Fruit fly (Drosophila melanogaster) whole organism, prepupa: Measurements from ENCODE around the gene iav.

Experiments
- CG10631 ChIP-seq: fragments of 200-800 bp; sonication (Bioruptor generic); optimal IDR thresholded peaks from 2 replicates; lab custom pipeline; 2016; ENCODE audit warnings: missing biosample characterization, missing genetic modification characterization
- CG10669 ChIP-seq: fragments of 200-800 bp; sonication (Bioruptor generic); optimal IDR thresholded peaks from 3 replicates; lab custom pipeline; 2018; ENCODE audit warnings: missing biosample characterization, mild to moderate bottlenecking, missing genetic modification characterization, moderate library complexity
- CG11294 ChIP-seq: fragments of 200-800 bp; sonication (Bioruptor generic); IDR thresholded peaks from 2 replicates; pipeline ENCODE4 v1.3.6; 2022; ENCODE audit warnings: missing biosample characterization, missing genetic modification characterization
- CG11762 ChIP-seq: fragments of 200-800 bp; sonication (Bioruptor generic); optimal IDR thresholded peaks from 3 replicates; lab custom pipeline; 2016; ENCODE audit warnings: missing biosample characterization, missing genetic modification characterization; ENCODE audit not compliant: insufficient read depth
- CG11902 ChIP-seq: fragments of 200-800 bp; sonication (Bioruptor generic); optimal IDR thresholded peaks from 3 replicates; lab custom pipeline; 2016; ENCODE audit warnings: missing biosample characterization, missing genetic modification characterization
- CG15336 ChIP-seq: fragments of 200-800 bp; sonication (Bioruptor generic); IDR thresholded peaks from 2 replicates; pipeline ENCODE4 v1.3.6; 2022; ENCODE audit warnings: missing biosample characterization, missing genetic modification characterization
- CG1621 ChIP-seq: fragments of 200-800 bp; sonication (Bioruptor generic); optimal IDR thresholded peaks from 3 replicates; lab custom pipeline; 2018; ENCODE audit warnings: missing biosample characterization, mild to moderate bottlenecking, missing genetic modification characterization
- CG16779 ChIP-seq: fragments of 200-800 bp; sonication (Bioruptor generic); optimal IDR thresholded peaks from 3 replicates; lab custom pipeline; 2017; ENCODE audit warnings: missing biosample characterization, mild to moderate bottlenecking, missing genetic modification characterization
- CG31627 ChIP-seq: fragments of 200-800 bp; sonication (Bioruptor generic); optimal IDR thresholded peaks from 3 replicates; lab custom pipeline; 2016; ENCODE audit warnings: missing biosample characterization, missing genetic modification characterization
- CG32006 ChIP-seq: fragments of 200-800 bp; sonication (Bioruptor generic); optimal IDR thresholded peaks from 3 replicates; lab custom pipeline; 2017; ENCODE audit warnings: missing biosample characterization, mild to moderate bottlenecking, missing genetic modification characterization
- CG34406 ChIP-seq: fragments of 200-800 bp; sonication (Bioruptor generic); optimal IDR thresholded peaks from 3 replicates; lab custom pipeline; 2016; ENCODE audit warnings: missing biosample characterization, missing genetic modification characterization
- CG3919 ChIP-seq: fragments of 200-800 bp; sonication (Bioruptor generic); optimal IDR thresholded peaks from 3 replicates; lab custom pipeline; 2016; ENCODE audit warnings: missing biosample characterization, missing genetic modification characterization
- CG4318 ChIP-seq: fragments of 200-800 bp; sonication (Bioruptor generic); optimal IDR thresholded peaks from 3 replicates; lab custom pipeline; 2017; ENCODE audit warnings: missing biosample characterization, mild to moderate bottlenecking, missing genetic modification characterization
- CG6276 ChIP-seq: fragments of 200-800 bp; sonication (Bioruptor generic); optimal IDR thresholded peaks from 2 replicates; lab custom pipeline; 2017; ENCODE audit warnings: missing biosample characterization, mild to moderate bottlenecking, missing genetic modification characterization
- CG6854 ChIP-seq: fragments of 200-800 bp; sonication (Bioruptor generic); optimal IDR thresholded peaks from 2 replicates; lab custom pipeline; 2017; ENCODE audit warnings: missing biosample characterization, mild to moderate bottlenecking, missing genetic modification characterization
- CG7368 ChIP-seq: fragments of 200-800 bp; sonication (Bioruptor generic); optimal IDR thresholded peaks from 3 replicates; lab custom pipeline; 2016; ENCODE audit warnings: missing biosample characterization, missing genetic modification characterization
- CG8119 ChIP-seq: fragments of 200-800 bp; sonication (Bioruptor generic); IDR thresholded peaks from 3 replicates; pipeline ENCODE4 v1.3.6; 2022; ENCODE audit warnings: missing biosample characterization, missing genetic modification characterization
- CG8319 ChIP-seq: fragments of 200-800 bp; sonication (Bioruptor generic); optimal IDR thresholded peaks from 3 replicates; lab custom pipeline; 2016; ENCODE audit warnings: missing biosample characterization, missing genetic modification characterization
- CG8632 ChIP-seq: fragments of 200-800 bp; sonication (Bioruptor generic); optimal IDR thresholded peaks from 3 replicates; lab custom pipeline; 2016; ENCODE audit warnings: missing biosample characterization, missing genetic modification characterization
- CG9139 ChIP-seq: fragments of 200-800 bp; sonication (Bioruptor generic); optimal IDR thresholded peaks from 3 replicates; lab custom pipeline; 2017; ENCODE audit warnings: missing biosample characterization, mild to moderate bottlenecking, missing genetic modification characterization
- Eip75B ChIP-seq: fragments of 200-800 bp; sonication (Bioruptor generic); optimal IDR thresholded peaks from 3 replicates; lab custom pipeline; 2016; ENCODE audit warnings: missing biosample characterization, missing genetic modification characterization
- Eip78C ChIP-seq: fragments of 200-800 bp; sonication (Bioruptor generic); peaks from one replicate; lab custom pipeline; 2016; ENCODE audit warnings: missing biosample characterization, missing genetic modification characterization
- Eip93F ChIP-seq: fragments of 200-800 bp; sonication (Bioruptor generic); optimal IDR thresholded peaks from 2 replicates; lab custom pipeline; 2016; ENCODE audit warnings: missing biosample characterization, mild to moderate bottlenecking, missing genetic modification characterization
- Ets21C ChIP-seq: fragments of 200-800 bp; sonication (Bioruptor generic); optimal IDR thresholded peaks from 3 replicates; lab custom pipeline; 2016; ENCODE audit warnings: missing biosample characterization, missing genetic modification characterization
- Ets96B ChIP-seq: fragments of 200-800 bp; optimal IDR thresholded peaks from 2 replicates; lab custom pipeline; 2019; ENCODE audit warnings: missing biosample characterization, mild to moderate bottlenecking, missing genetic modification characterization, moderate library complexity
- Gug ChIP-seq: fragments of 200-800 bp; sonication (Bioruptor generic); IDR thresholded peaks from 2 replicates; pipeline ENCODE4 v1.3.6; 2022; ENCODE audit warnings: missing biosample characterization, missing genetic modification characterization
- Hr39 ChIP-seq: fragments of 200-800 bp; sonication (Bioruptor generic); optimal IDR thresholded peaks from 2 replicates; lab custom pipeline; 2016; ENCODE audit warnings: missing biosample characterization, missing genetic modification characterization
- Hr4 ChIP-seq: fragments of 200-800 bp; sonication (Bioruptor generic); optimal IDR thresholded peaks from 3 replicates; lab custom pipeline; 2016; ENCODE audit warnings: missing biosample characterization, missing genetic modification characterization
- Lpt ChIP-seq: fragments of 200-800 bp; sonication (Bioruptor generic); optimal IDR thresholded peaks from 3 replicates; lab custom pipeline; 2016; ENCODE audit warnings: missing biosample characterization, missing genetic modification characterization
- Met ChIP-seq: fragments of 200-800 bp; sonication (Bioruptor generic); optimal IDR thresholded peaks from 3 replicates; lab custom pipeline; 2016; ENCODE audit warnings: missing biosample characterization, missing genetic modification characterization
- Smox ChIP-seq: fragments of 200-800 bp; sonication (Bioruptor generic); optimal IDR thresholded peaks from 3 replicates; lab custom pipeline; 2016; ENCODE audit warnings: missing biosample characterization, missing genetic modification characterization
- Sox102F ChIP-seq: fragments of 200-800 bp; sonication (Bioruptor generic); optimal IDR thresholded peaks from 2 replicates; lab custom pipeline; 2016; ENCODE audit warnings: missing biosample characterization, mild to moderate bottlenecking, missing genetic modification characterization
- Sox14 ChIP-seq: fragments of 200-800 bp; sonication (Bioruptor generic); optimal IDR thresholded peaks from 3 replicates; lab custom pipeline; 2016; ENCODE audit warnings: missing biosample characterization, missing genetic modification characterization
- Sox15 ChIP-seq: fragments of 200-800 bp; sonication (Bioruptor generic); optimal IDR thresholded peaks from 3 replicates; lab custom pipeline; 2016; ENCODE audit warnings: missing biosample characterization, missing genetic modification characterization
- achi ChIP-seq: fragments of 200-800 bp; sonication (Bioruptor generic); optimal IDR thresholded peaks from 3 replicates; lab custom pipeline; 2016; ENCODE audit warnings: missing biosample characterization, missing genetic modification characterization
- acj6 ChIP-seq: fragments of 200-800 bp; sonication (Bioruptor generic); optimal IDR thresholded peaks from 3 replicates; lab custom pipeline; 2016; ENCODE audit warnings: missing biosample characterization, missing genetic modification characterization
- cyc ChIP-seq: fragments of 200-800 bp; sonication (Bioruptor generic); optimal IDR thresholded peaks from 3 replicates; lab custom pipeline; 2016; ENCODE audit warnings: missing biosample characterization, missing genetic modification characterization
- dac ChIP-seq: fragments of 200-800 bp; sonication (Bioruptor generic); optimal IDR thresholded peaks from 2 replicates; lab custom pipeline; 2017; ENCODE audit warnings: missing biosample characterization, mild to moderate bottlenecking, missing genetic modification characterization
- dsx ChIP-seq: fragments of 200-800 bp; optimal IDR thresholded peaks from 3 replicates; lab custom pipeline; 2019; ENCODE audit warnings: missing biosample characterization, mild to moderate bottlenecking, missing genetic modification characterization, moderate library complexity; ENCODE audit not compliant: poor library complexity, severe bottlenecking
- eg ChIP-seq: fragments of 200-800 bp; sonication (Bioruptor generic); IDR thresholded peaks from 3 replicates; pipeline ENCODE4 v1.3.6; 2022; ENCODE audit warnings: missing biosample characterization, missing genetic modification characterization
- esn ChIP-seq: fragments of 200-800 bp; sonication (Bioruptor generic); optimal IDR thresholded peaks from 2 replicates; lab custom pipeline; 2016; ENCODE audit warnings: missing biosample characterization, mild to moderate bottlenecking, missing genetic modification characterization, moderate library complexity
- fd59A ChIP-seq: fragments of 200-800 bp; sonication (Bioruptor generic); optimal IDR thresholded peaks from 2 replicates; lab custom pipeline; 2017; ENCODE audit warnings: missing biosample characterization, mild to moderate bottlenecking, missing genetic modification characterization, missing genetic modification reagents
- fd85E ChIP-seq: fragments of 200-800 bp; sonication (Bioruptor generic); optimal IDR thresholded peaks from 3 replicates; lab custom pipeline; 2016; ENCODE audit warnings: missing biosample characterization, missing genetic modification characterization
- fkh ChIP-seq: fragments of 200-800 bp; sonication (Bioruptor generic); optimal IDR thresholded peaks from 3 replicates; lab custom pipeline; 2017; ENCODE audit warnings: missing biosample characterization, mild to moderate bottlenecking, missing genetic modification characterization, moderate library complexity
- lz ChIP-seq: fragments of 200-800 bp; sonication (Bioruptor generic); optimal IDR thresholded peaks from 3 replicates; lab custom pipeline; 2016; ENCODE audit warnings: missing biosample characterization, missing genetic modification characterization
- net ChIP-seq: fragments of 200-800 bp; sonication (Bioruptor generic); optimal IDR thresholded peaks from 3 replicates; lab custom pipeline; 2016; ENCODE audit warnings: missing biosample characterization, missing genetic modification characterization
- pdm3 ChIP-seq: fragments of 200-800 bp; sonication (Bioruptor generic); optimal IDR thresholded peaks from 3 replicates; lab custom pipeline; 2016; ENCODE audit warnings: missing biosample characterization, missing genetic modification characterization
- salr ChIP-seq, 2 experiments: fragments of 200-800 bp; sonication (Bioruptor generic); optimal IDR thresholded peaks; 3 replicates each; lab custom pipeline; 2016 to 2018; ENCODE audit warnings: missing biosample characterization in 2 of 2, missing genetic modification characterization in 2 of 2, mild to moderate bottlenecking in 1 of 2
- spab ChIP-seq: fragments of 200-800 bp; sonication (Bioruptor generic); optimal IDR thresholded peaks from 2 replicates; lab custom pipeline; 2017; ENCODE audit warnings: missing biosample characterization, mild to moderate bottlenecking, missing genetic modification characterization, missing genetic modification reagents
- svp ChIP-seq: fragments of 200-800 bp; sonication (Bioruptor generic); peaks from one replicate; lab custom pipeline; 2016; ENCODE audit warnings: missing biosample characterization, missing genetic modification characterization
- topi ChIP-seq: fragments of 200-800 bp; sonication (Bioruptor generic); optimal IDR thresholded peaks from 3 replicates; lab custom pipeline; 2016; ENCODE audit warnings: missing biosample characterization, missing genetic modification characterization
- vri ChIP-seq: fragments of 200-800 bp; sonication (Bioruptor generic); optimal IDR thresholded peaks from 3 replicates; lab custom pipeline; 2016; ENCODE audit warnings: missing biosample characterization, mild to moderate bottlenecking, missing genetic modification characterization

iav gene

DNA sequence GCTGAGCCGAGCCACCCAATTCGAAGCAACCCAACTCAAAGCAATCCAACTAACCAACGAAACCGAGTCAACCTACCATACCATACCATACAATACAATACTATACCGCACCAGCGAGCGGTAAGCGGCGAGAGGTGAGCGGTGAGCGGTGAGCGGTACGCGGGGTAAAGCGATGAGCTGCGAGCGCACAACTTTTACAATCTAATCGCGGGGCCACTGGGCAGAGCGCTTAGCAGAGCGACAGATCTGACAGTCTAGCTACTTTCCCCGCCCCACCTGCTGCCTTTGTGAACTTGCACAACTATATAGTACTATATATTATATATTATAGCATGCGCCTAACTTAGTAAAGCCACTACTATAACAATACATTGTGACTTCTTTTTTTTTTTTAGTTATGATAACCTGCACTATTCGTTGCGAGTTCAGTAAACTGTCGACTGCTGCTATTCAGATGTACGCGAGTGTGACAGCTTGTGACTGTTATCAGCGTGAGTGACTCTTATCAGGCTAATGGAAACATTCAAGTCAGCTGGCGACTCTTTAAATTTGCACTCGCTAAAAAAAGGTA is 13.0 kb upstream of the iav start:
- TF ChIP-seq Ets96B (tag; lab: Kevin White, UChicago): no peak
- no peak for TF ChIP-seq CG8319 (GFP tag; lab: Kevin White, UChicago)
- 0 out of 3 replicates have a peak, but pooled peaks have one; percentile 22 for TF ChIP-seq eg (GFP tag; lab: Robert Waterston, UW)
- TF ChIP-seq fkh (GFP tag; lab: Kevin White, UChicago): peak; percentile 45
- no peak for TF ChIP-seq CG10669 (GFP tag; lab: Kevin White, UChicago)
- no peak for TF ChIP-seq CG6276 (GFP tag; lab: Kevin White, UChicago)
- peak; percentile 39 for TF ChIP-seq acj6 (GFP tag; lab: Kevin White, UChicago)
- TF ChIP-seq CG34406 (GFP tag; lab: Kevin White, UChicago): no peak
- no peak for TF ChIP-seq CG8632 (GFP tag; lab: Kevin White, UChicago)
- no peak for TF ChIP-seq CG6854
- peak; percentile 11 for TF ChIP-seq net (GFP tag; lab: Kevin White, UChicago)
- no peak for TF ChIP-seq Sox102F (GFP tag; lab: Kevin White, UChicago)
- TF ChIP-seq pdm3 (GFP tag; lab: Kevin White, UChicago): peak; percentile 15
- peak; percentile 27 for TF ChIP-seq esn (GFP tag; lab: Kevin White, UChicago)
- no peak for TF ChIP-seq Eip93F (GFP tag; lab: Kevin White, UChicago)
- 0 out of 2 replicates have a peak, but pooled peaks have one; percentile 10 for TF ChIP-seq CG11294
- TF ChIP-seq vri (GFP tag; lab: Kevin White, UChicago): no peak
- TF ChIP-seq Sox15 (GFP tag; lab: Kevin White, UChicago): no peak
- no peak for TF ChIP-seq CG10631 (GFP tag; lab: Kevin White, UChicago)
- TF ChIP-seq CG8119 (GFP tag; lab: Robert Waterston, UW): no peak
- TF ChIP-seq CG31627 (GFP tag; lab: Kevin White, UChicago): no peak
- TF ChIP-seq CG11762 (GFP tag; lab: Kevin White, UChicago): no peak
- TF ChIP-seq Smox (GFP tag; lab: Kevin White, UChicago): peak; percentile 8
- TF ChIP-seq CG11902 (GFP tag; lab: Kevin White, UChicago): no peak
- no peak for TF ChIP-seq Ets21C (GFP tag; lab: Kevin White, UChicago)
- no peak for TF ChIP-seq fd59A
- no peak for TF ChIP-seq CG7368
- no peak for TF ChIP-seq cyc (GFP tag; lab: Kevin White, UChicago)
- TF ChIP-seq dsx (GFP tag; lab: Kevin White, UChicago): no peak
- no peak for TF ChIP-seq fd85E (GFP tag; lab: Kevin White, UChicago)
- no peak for TF ChIP-seq salr (GFP tag; optimal IDR thresholded peaks at IDR 0.05; lab: Kevin White, UChicago)
- no peak for TF ChIP-seq CG16779 (tag; lab: Kevin White, UChicago)
- TF ChIP-seq Sox14 (GFP tag; lab: Kevin White, UChicago): no peak
- TF ChIP-seq CG4318 (GFP tag; lab: Kevin White, UChicago): no peak
- no peak for TF ChIP-seq CG9139
- no peak for TF ChIP-seq spab (GFP tag; lab: Kevin White, UChicago)
- TF ChIP-seq CG15336 (GFP tag; lab: Robert Waterston, UW): peak; percentile 33; the same call in 1 of the 2 replicates
- no peak for TF ChIP-seq Gug (GFP tag; lab: Robert Waterston, UW)
- no peak for TF ChIP-seq Eip75B
- no peak for TF ChIP-seq topi (GFP tag; lab: Kevin White, UChicago)
- no peak for TF ChIP-seq Hr39
- TF ChIP-seq Met: peak; percentile 43
- TF ChIP-seq CG32006: peak; percentile 64
- TF ChIP-seq dac (GFP tag; lab: Kevin White, UChicago): no peak
- TF ChIP-seq Eip78C (GFP tag; lab: Kevin White, UChicago): peak; percentile 76
- no peak for TF ChIP-seq CG1621 (tag; lab: Kevin White, UChicago)
- TF ChIP-seq achi: peak; percentile 7
- no peak for TF ChIP-seq Lpt (GFP tag; lab: Kevin White, UChicago)
- TF ChIP-seq lz (GFP tag; lab: Kevin White, UChicago): peak; percentile 1
- TF ChIP-seq svp: peak; percentile 74
- peak; percentile 33 for TF ChIP-seq Hr4 (GFP tag; lab: Kevin White, UChicago)
- peak; percentile 18 for TF ChIP-seq CG3919
